Fruit fly (Drosophila melanogaster) whole organism, embryonic: ENCODE measurements around the gene RapGAP1.

Experiments
- Atf3 ChIP-seq: fragments of 200-800 bp; sonication (Bioruptor generic); optimal IDR thresholded peaks from 3 replicates; lab custom pipeline; 2016; ENCODE audit warnings: missing biosample characterization, missing genetic modification characterization
- CG11398 ChIP-seq: fragments of 200-800 bp; sonication (Bioruptor generic); optimal IDR thresholded peaks from 2 replicates; lab custom pipeline; 2016; ENCODE audit warnings: missing biosample characterization, missing genetic modification characterization
- CG12769 ChIP-seq: fragments of 200-800 bp; sonication (Bioruptor generic); optimal IDR thresholded peaks from 2 replicates; lab custom pipeline; 2019; ENCODE audit warnings: missing biosample characterization, mild to moderate bottlenecking, missing genetic modification characterization, moderate library complexity
- CG14050 ChIP-seq: fragments of 200-800 bp; sonication (Bioruptor generic); IDR thresholded peaks from 3 replicates; pipeline ENCODE4 v1.3.6; 2022; ENCODE audit warnings: missing biosample characterization, missing genetic modification characterization
- CG14441 ChIP-seq: fragments of 200-800 bp; sonication (Bioruptor generic); IDR thresholded peaks from 2 replicates; pipeline ENCODE4 v1.3.6; 2022; ENCODE audit warnings: missing biosample characterization, missing genetic modification characterization
- CG15514 ChIP-seq: fragments of 200-800 bp; sonication (Bioruptor generic); optimal IDR thresholded peaks from 3 replicates; lab custom pipeline; 2017; ENCODE audit warnings: missing biosample characterization, missing genetic modification characterization, mild to moderate bottlenecking, moderate library complexity, missing genetic modification reagents
- CG17359 ChIP-seq: fragments of 200-800 bp; sonication (Bioruptor generic); optimal IDR thresholded peaks from 3 replicates; lab custom pipeline; 2018; ENCODE audit warnings: missing biosample characterization, mild to moderate bottlenecking, missing genetic modification characterization, moderate library complexity
- CG18011 ChIP-seq: fragments of 200-800 bp; sonication (Bioruptor generic); optimal IDR thresholded peaks from 2 replicates; lab custom pipeline; 2017; ENCODE audit warnings: missing biosample characterization, missing genetic modification characterization, mild to moderate bottlenecking, moderate library complexity, missing genotype
- CG1832 ChIP-seq: fragments of 200-800 bp; sonication (Bioruptor generic); optimal IDR thresholded peaks from 2 replicates; lab custom pipeline; 2017; ENCODE audit warnings: missing biosample characterization, mild to moderate bottlenecking, missing genetic modification characterization, inconsistent platforms
- CG18476 ChIP-seq: fragments of 200-800 bp; sonication (Bioruptor generic); optimal IDR thresholded peaks from 2 replicates; lab custom pipeline; 2016; ENCODE audit warnings: missing biosample characterization, mild to moderate bottlenecking, missing genetic modification characterization
- CG2129 ChIP-seq: fragments of 200-800 bp; sonication (Bioruptor generic); IDR thresholded peaks from 2 replicates; pipeline ENCODE4 v1.3.6; 2022; ENCODE audit warnings: missing biosample characterization, missing genetic modification characterization; ENCODE audit not compliant: partially characterized antibody
- CG31224 ChIP-seq: fragments of 200-800 bp; sonication (Bioruptor generic); IDR thresholded peaks from 2 replicates; pipeline ENCODE4 v1.3.6; 2022; ENCODE audit warnings: missing biosample characterization, missing genetic modification characterization
- CG3407 ChIP-seq: fragments of 200-800 bp; sonication (Bioruptor generic); optimal IDR thresholded peaks from 2 replicates; lab custom pipeline; 2018; ENCODE audit warnings: missing biosample characterization, mild to moderate bottlenecking, missing genetic modification characterization
- CG4404 ChIP-seq: fragments of 200-800 bp; sonication (Bioruptor generic); IDR thresholded peaks from 2 replicates; pipeline ENCODE4 v1.3.6; 2022; ENCODE audit warnings: missing biosample characterization, missing genetic modification characterization
- CG5245 ChIP-seq: fragments of 200-800 bp; sonication (Bioruptor generic); optimal IDR thresholded peaks from 3 replicates; lab custom pipeline; 2016; ENCODE audit warnings: missing biosample characterization, missing genetic modification characterization
- CG6175 ChIP-seq: fragments of 200-800 bp; sonication (Bioruptor generic); IDR thresholded peaks from 3 replicates; pipeline ENCODE4 v1.3.6; 2022; ENCODE audit warnings: missing biosample characterization, missing genetic modification characterization
- CG6765 ChIP-seq: fragments of 200-800 bp; sonication (Bioruptor generic); optimal IDR thresholded peaks from 3 replicates; lab custom pipeline; 2017; ENCODE audit warnings: missing biosample characterization, mild to moderate bottlenecking, missing genetic modification characterization
- CG7839 ChIP-seq: fragments of 200-800 bp; sonication (Bioruptor generic); optimal IDR thresholded peaks from 3 replicates; lab custom pipeline; 2018; ENCODE audit warnings: missing biosample characterization, mild to moderate bottlenecking, missing genetic modification characterization, moderate library complexity
- CG7963 ChIP-seq: fragments of 200-800 bp; sonication (Bioruptor generic); IDR thresholded peaks from 3 replicates; pipeline ENCODE4 v1.3.6; 2022; ENCODE audit warnings: missing biosample characterization, missing genetic modification characterization; ENCODE audit not compliant: partially characterized antibody
- CG7987 ChIP-seq: fragments of 200-800 bp; sonication (Bioruptor generic); optimal IDR thresholded peaks from 2 replicates; lab custom pipeline; 2018; ENCODE audit warnings: missing biosample characterization, mild to moderate bottlenecking, missing genetic modification characterization, moderate library complexity
- CG9609 ChIP-seq: fragments of 200-800 bp; sonication (Bioruptor generic); optimal IDR thresholded peaks from 3 replicates; lab custom pipeline; 2016; ENCODE audit warnings: missing biosample characterization, missing genetic modification characterization
- CG9817 ChIP-seq: fragments of 200-800 bp; sonication (Bioruptor generic); optimal IDR thresholded peaks from 2 replicates; lab custom pipeline; 2018; ENCODE audit warnings: missing biosample characterization, mild to moderate bottlenecking, missing genetic modification characterization, moderate library complexity
- CoRest ChIP-seq: fragments of 200-800 bp; sonication (Bioruptor generic); optimal IDR thresholded peaks from 3 replicates; lab custom pipeline; 2018; ENCODE audit warnings: missing biosample characterization, mild to moderate bottlenecking, missing genetic modification characterization, moderate library complexity
- Dp ChIP-seq: fragments of 200-800 bp; sonication (Bioruptor generic); optimal IDR thresholded peaks from 2 replicates; lab custom pipeline; 2018; ENCODE audit warnings: missing biosample characterization, mild to moderate bottlenecking, missing genetic modification characterization, moderate library complexity
- Ets65A ChIP-seq: fragments of 200-800 bp; sonication (Bioruptor generic); peaks from one replicate; lab custom pipeline; 2016; ENCODE audit warnings: missing biosample characterization, missing genetic modification characterization
- Ets97D ChIP-seq: fragments of 200-800 bp; sonication (Bioruptor generic); optimal IDR thresholded peaks from 3 replicates; lab custom pipeline; 2016; ENCODE audit warnings: missing biosample characterization, missing genetic modification characterization
- Fer3 ChIP-seq: fragments of 200-800 bp; sonication (Bioruptor generic); optimal IDR thresholded peaks from 2 replicates; lab custom pipeline; 2018; ENCODE audit warnings: missing biosample characterization, mild to moderate bottlenecking, missing genetic modification characterization, moderate library complexity
- Hey ChIP-seq: fragments of 200-800 bp; sonication (Bioruptor generic); optimal IDR thresholded peaks from 3 replicates; lab custom pipeline; 2018; ENCODE audit warnings: missing biosample characterization, mild to moderate bottlenecking, missing genetic modification characterization
- Hmx ChIP-seq: fragments of 200-800 bp; sonication (Bioruptor generic); optimal IDR thresholded peaks from 2 replicates; lab custom pipeline; 2016; ENCODE audit warnings: missing biosample characterization, missing genetic modification characterization
- Hr3 ChIP-seq: fragments of 200-800 bp; sonication (Bioruptor generic); optimal IDR thresholded peaks from 3 replicates; lab custom pipeline; 2016; ENCODE audit warnings: missing biosample characterization, missing genetic modification characterization
- Hr39 ChIP-seq: fragments of >200 bp; optimal IDR thresholded peaks from 2 replicates; lab custom pipeline; 2017
- Max ChIP-seq: fragments of 200-800 bp; sonication (Bioruptor generic); optimal IDR thresholded peaks from 2 replicates; lab custom pipeline; 2016; ENCODE audit warnings: missing biosample characterization, mild to moderate bottlenecking, missing genetic modification characterization
- Neu2 ChIP-seq: fragments of 200-800 bp; sonication (Bioruptor generic); optimal IDR thresholded peaks from 3 replicates; lab custom pipeline; 2016; ENCODE audit warnings: missing biosample characterization, missing genetic modification characterization, borderline replicate concordance
- Sry-δ ChIP-seq: fragments of 200-800 bp; sonication (Bioruptor generic); optimal IDR thresholded peaks from 2 replicates; lab custom pipeline; 2016; ENCODE audit warnings: missing biosample characterization, missing genetic modification characterization
- Vsx1 ChIP-seq: fragments of 200-800 bp; sonication (Bioruptor generic); optimal IDR thresholded peaks from 2 replicates; lab custom pipeline; 2017; ENCODE audit warnings: missing biosample characterization, mild to moderate bottlenecking, missing genetic modification characterization, missing genetic modification reagents
- cas ChIP-seq: fragments of 200-800 bp; sonication (Bioruptor generic); IDR thresholded peaks from 2 replicates; pipeline ENCODE4 v1.3.6; 2022; ENCODE audit warnings: missing biosample characterization, missing genetic modification characterization
- chinmo ChIP-seq: fragments of 200-800 bp; sonication (Bioruptor generic); IDR thresholded peaks from 4 replicates; pipeline ENCODE4 v1.3.6; 2022; ENCODE audit warnings: missing biosample characterization, missing genetic modification characterization; ENCODE audit not compliant: partially characterized antibody
- ci ChIP-seq: fragments of 200-800 bp; sonication (Bioruptor generic); IDR thresholded peaks from 3 replicates; pipeline ENCODE4 v1.3.6; 2022; ENCODE audit warnings: missing biosample characterization, missing genetic modification characterization
- croc ChIP-seq: fragments of 200-800 bp; sonication (Bioruptor generic); conservative IDR thresholded peaks from 3 replicates; pipeline ENCODE4 v1.3.6; 2022; ENCODE audit warnings: missing biosample characterization, missing genetic modification characterization
- crol ChIP-seq: fragments of 200-800 bp; sonication (Bioruptor generic); IDR thresholded peaks from 2 replicates; pipeline ENCODE4 v1.3.6; 2022; ENCODE audit warnings: missing biosample characterization, missing genetic modification characterization
- disco-r ChIP-seq: fragments of 200-800 bp; sonication (Bioruptor generic); optimal IDR thresholded peaks from 2 replicates; lab custom pipeline; 2016; ENCODE audit warnings: missing biosample characterization, missing genetic modification characterization
- emc ChIP-seq: fragments of 200-800 bp; sonication (Bioruptor generic); optimal IDR thresholded peaks from 2 replicates; lab custom pipeline; 2016; ENCODE audit warnings: missing biosample characterization, missing genetic modification characterization
- ems ChIP-seq: fragments of 200-800 bp; sonication (Bioruptor generic); optimal IDR thresholded peaks from 3 replicates; lab custom pipeline; 2016; ENCODE audit warnings: missing biosample characterization, missing genetic modification characterization
- ewg ChIP-seq: fragments of 200-800 bp; sonication (Bioruptor generic); optimal IDR thresholded peaks from 3 replicates; lab custom pipeline; 2017; ENCODE audit warnings: mild to moderate bottlenecking, missing biosample characterization, missing genetic modification reagents, missing genetic modification characterization
- gce ChIP-seq: fragments of 200-800 bp; sonication (Bioruptor generic); IDR thresholded peaks from 3 replicates; pipeline ENCODE4 v1.3.6; 2022; ENCODE audit warnings: missing biosample characterization, missing genetic modification characterization
- knrl ChIP-seq: fragments of 200-800 bp; sonication (Bioruptor generic); IDR thresholded peaks from 3 replicates; pipeline ENCODE4 v1.3.6; 2022; ENCODE audit warnings: missing biosample characterization, missing genetic modification characterization; ENCODE audit not compliant: partially characterized antibody
- mld ChIP-seq: fragments of 200-800 bp; sonication (Bioruptor generic); IDR thresholded peaks from 3 replicates; pipeline ENCODE4 v1.3.6; 2022; ENCODE audit warnings: missing biosample characterization, missing genetic modification characterization; ENCODE audit not compliant: partially characterized antibody
- pum ChIP-seq: fragments of 200-800 bp; sonication (Bioruptor generic); optimal IDR thresholded peaks from 2 replicates; lab custom pipeline; 2016; ENCODE audit warnings: missing biosample characterization, missing genetic modification characterization
- sqz ChIP-seq: fragments of 200-800 bp; sonication (Bioruptor generic); optimal IDR thresholded peaks from 3 replicates; lab custom pipeline; 2018; ENCODE audit warnings: missing biosample characterization, mild to moderate bottlenecking, missing genetic modification characterization
- vnd ChIP-seq: fragments of 200-800 bp; sonication (Bioruptor generic); IDR thresholded peaks from 3 replicates; pipeline ENCODE4 v1.3.6; 2022; ENCODE audit warnings: missing biosample characterization, missing genetic modification characterization; ENCODE audit not compliant: partially characterized antibody
- wek ChIP-seq: fragments of 200-800 bp; sonication (Bioruptor generic); optimal IDR thresholded peaks from 3 replicates; lab custom pipeline; 2018; ENCODE audit warnings: missing biosample characterization, mild to moderate bottlenecking, missing genetic modification characterization, moderate library complexity
- z ChIP-seq: fragments of 200-800 bp; sonication (Bioruptor generic); IDR thresholded peaks from 3 replicates; pipeline ENCODE4 v1.3.6; 2022; ENCODE audit warnings: missing biosample characterization, missing genetic modification characterization

RapGAP1 gene

DNA sequence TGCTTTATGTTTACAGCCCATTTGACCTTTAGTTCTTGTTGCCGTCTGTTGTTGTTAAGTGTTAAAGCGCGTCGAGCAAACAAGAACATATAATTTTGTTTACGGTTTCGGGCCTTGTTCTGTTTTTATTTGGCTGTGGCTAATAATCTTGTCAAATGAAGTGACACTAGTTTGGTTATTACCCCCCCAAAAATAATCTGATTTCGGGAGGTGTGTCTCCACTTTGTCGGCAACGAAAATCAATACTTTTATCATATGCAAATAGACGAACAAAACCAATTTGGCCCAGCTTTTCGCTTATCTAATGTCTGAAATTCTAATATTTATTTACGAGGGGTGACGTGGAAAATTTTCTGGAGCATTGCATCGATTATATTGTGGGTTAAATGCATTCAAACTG lies 59.9 kb downstream of the RapGAP1 start (continued):
- TF ChIP-seq Fer3 (tag; lab: Kevin White, UChicago): peak; percentile 0
- no peak for TF ChIP-seq gce (GFP tag; lab: Robert Waterston, UW)
- no peak for TF ChIP-seq CG31224
- no peak for TF ChIP-seq Neu2
- peak; percentile 27 for TF ChIP-seq CG7987
- TF ChIP-seq CG5245 (GFP tag; lab: Kevin White, UChicago): no peak
- TF ChIP-seq cas (GFP tag; lab: Robert Waterston, UW): no peak
- no peak for TF ChIP-seq CG11398 (GFP tag; lab: Kevin White, UChicago)
- no peak for TF ChIP-seq ewg (GFP tag; lab: Kevin White, UChicago)
- TF ChIP-seq Vsx1 (GFP tag; lab: Kevin White, UChicago): peak; percentile 78
- TF ChIP-seq CoRest: peak; percentile 0
- TF ChIP-seq emc (GFP tag; lab: Kevin White, UChicago): no peak
- peak; percentile 38 for TF ChIP-seq CG17359
- TF ChIP-seq Ets97D (GFP tag; lab: Kevin White, UChicago): no peak
- no peak for TF ChIP-seq Hmx (GFP tag; lab: Kevin White, UChicago)
- TF ChIP-seq z (GFP tag; lab: Robert Waterston, UW): no peak
- no peak for TF ChIP-seq CG18011 (GFP tag; lab: Kevin White, UChicago)
- peak; percentile 26 for TF ChIP-seq CG6765 (GFP tag; lab: Kevin White, UChicago)
- TF ChIP-seq CG9817 (tag; lab: Kevin White, UChicago): no peak
- no peak for TF ChIP-seq Hr39 (lab: Kevin White, UChicago)
- peak; percentile 21 for TF ChIP-seq Atf3 (GFP tag; lab: Kevin White, UChicago)
- TF ChIP-seq CG14050 (GFP tag; lab: Robert Waterston, UW): no peak
- TF ChIP-seq vnd (GFP tag; lab: Robert Waterston, UW): no peak
- no peak for TF ChIP-seq disco-r (GFP tag; lab: Kevin White, UChicago)
- peak; percentile 53 for TF ChIP-seq wek (GFP tag; lab: Kevin White, UChicago)
- no peak for TF ChIP-seq croc (GFP tag; lab: Robert Waterston, UW)
- no peak for TF ChIP-seq CG18476 (GFP tag; lab: Kevin White, UChicago)
- TF ChIP-seq knrl (GFP tag; lab: Robert Waterston, UW): no peak
- no peak for TF ChIP-seq pum (GFP tag; lab: Kevin White, UChicago)
- peak; percentile 65 for TF ChIP-seq CG12769 (tag; lab: Kevin White, UChicago)
- no peak for TF ChIP-seq crol (GFP tag; lab: Robert Waterston, UW)
- no peak for TF ChIP-seq Max
- no peak for TF ChIP-seq CG9609 (GFP tag; lab: Kevin White, UChicago)
- no peak for TF ChIP-seq CG14441 (GFP tag; lab: Robert Waterston, UW)
- no peak for TF ChIP-seq Sry-δ (GFP tag; lab: Kevin White, UChicago)
- TF ChIP-seq CG7963 (GFP tag; lab: Robert Waterston, UW): no peak
- TF ChIP-seq chinmo (GFP tag; lab: Robert Waterston, UW): no peak
- peak; percentile 61; the same call in 1 of the 3 replicates for TF ChIP-seq ci (GFP tag; lab: Robert Waterston, UW)
- no peak for TF ChIP-seq Ets65A (GFP tag; lab: Kevin White, UChicago)
- no peak for TF ChIP-seq ems (GFP tag; lab: Kevin White, UChicago)
- no peak for TF ChIP-seq mld (GFP tag; lab: Robert Waterston, UW)
- TF ChIP-seq CG1832 (GFP tag; lab: Kevin White, UChicago): no peak
- TF ChIP-seq Dp (GFP tag; lab: Kevin White, UChicago): no peak
- TF ChIP-seq Hr3 (GFP tag; lab: Kevin White, UChicago): no peak
- no peak for TF ChIP-seq Hey (tag; lab: Kevin White, UChicago)
- peak; percentile 1 for TF ChIP-seq sqz (GFP tag; lab: Kevin White, UChicago)
- peak; percentile 24 for TF ChIP-seq CG15514
- no peak for TF ChIP-seq CG6175 (GFP tag; lab: Robert Waterston, UW)
- TF ChIP-seq CG4404 (GFP tag; lab: Robert Waterston, UW): no peak
- TF ChIP-seq CG3407 (GFP tag; lab: Kevin White, UChicago): peak; percentile 54
- TF ChIP-seq CG2129 (GFP tag; lab: Robert Waterston, UW): no peak
- TF ChIP-seq CG7839: peak; percentile 24
